Fruit fly (Drosophila melanogaster) whole organism, prepupa: ENCODE data around the gene CG34286.

Source experiments
- CG11294 ChIP-seq: fragments of 200-800 bp; sonication (Bioruptor generic); IDR thresholded peaks from 2 replicates; pipeline ENCODE4 v1.3.6; 2022; ENCODE audit warnings: missing biosample characterization, missing genetic modification characterization
- CG11762 ChIP-seq: fragments of 200-800 bp; sonication (Bioruptor generic); optimal IDR thresholded peaks from 3 replicates; lab custom pipeline; 2016; ENCODE audit warnings: missing biosample characterization, missing genetic modification characterization; ENCODE audit not compliant: insufficient read depth
- CG15336 ChIP-seq: fragments of 200-800 bp; sonication (Bioruptor generic); IDR thresholded peaks from 2 replicates; pipeline ENCODE4 v1.3.6; 2022; ENCODE audit warnings: missing biosample characterization, missing genetic modification characterization
- CG1621 ChIP-seq: fragments of 200-800 bp; sonication (Bioruptor generic); optimal IDR thresholded peaks from 3 replicates; lab custom pipeline; 2018; ENCODE audit warnings: missing biosample characterization, mild to moderate bottlenecking, missing genetic modification characterization
- CG16779 ChIP-seq: fragments of 200-800 bp; sonication (Bioruptor generic); optimal IDR thresholded peaks from 3 replicates; lab custom pipeline; 2017; ENCODE audit warnings: missing biosample characterization, mild to moderate bottlenecking, missing genetic modification characterization
- CG31627 ChIP-seq: fragments of 200-800 bp; sonication (Bioruptor generic); optimal IDR thresholded peaks from 3 replicates; lab custom pipeline; 2016; ENCODE audit warnings: missing biosample characterization, missing genetic modification characterization
- CG32006 ChIP-seq: fragments of 200-800 bp; sonication (Bioruptor generic); optimal IDR thresholded peaks from 3 replicates; lab custom pipeline; 2017; ENCODE audit warnings: missing biosample characterization, mild to moderate bottlenecking, missing genetic modification characterization
- CG34406 ChIP-seq: fragments of 200-800 bp; sonication (Bioruptor generic); optimal IDR thresholded peaks from 3 replicates; lab custom pipeline; 2016; ENCODE audit warnings: missing biosample characterization, missing genetic modification characterization
- CG3919 ChIP-seq: fragments of 200-800 bp; sonication (Bioruptor generic); optimal IDR thresholded peaks from 3 replicates; lab custom pipeline; 2016; ENCODE audit warnings: missing biosample characterization, missing genetic modification characterization
- CG4318 ChIP-seq: fragments of 200-800 bp; sonication (Bioruptor generic); optimal IDR thresholded peaks from 3 replicates; lab custom pipeline; 2017; ENCODE audit warnings: missing biosample characterization, mild to moderate bottlenecking, missing genetic modification characterization
- CG6276 ChIP-seq: fragments of 200-800 bp; sonication (Bioruptor generic); optimal IDR thresholded peaks from 2 replicates; lab custom pipeline; 2017; ENCODE audit warnings: missing biosample characterization, mild to moderate bottlenecking, missing genetic modification characterization
- CG6854 ChIP-seq: fragments of 200-800 bp; sonication (Bioruptor generic); optimal IDR thresholded peaks from 2 replicates; lab custom pipeline; 2017; ENCODE audit warnings: missing biosample characterization, mild to moderate bottlenecking, missing genetic modification characterization
- CG8119 ChIP-seq: fragments of 200-800 bp; sonication (Bioruptor generic); IDR thresholded peaks from 3 replicates; pipeline ENCODE4 v1.3.6; 2022; ENCODE audit warnings: missing biosample characterization, missing genetic modification characterization
- Eip93F ChIP-seq: fragments of 200-800 bp; sonication (Bioruptor generic); optimal IDR thresholded peaks from 2 replicates; lab custom pipeline; 2016; ENCODE audit warnings: missing biosample characterization, mild to moderate bottlenecking, missing genetic modification characterization
- Ets21C ChIP-seq: fragments of 200-800 bp; sonication (Bioruptor generic); optimal IDR thresholded peaks from 3 replicates; lab custom pipeline; 2016; ENCODE audit warnings: missing biosample characterization, missing genetic modification characterization
- Ets96B ChIP-seq: fragments of 200-800 bp; optimal IDR thresholded peaks from 2 replicates; lab custom pipeline; 2019; ENCODE audit warnings: missing biosample characterization, mild to moderate bottlenecking, missing genetic modification characterization, moderate library complexity
- OdsH ChIP-seq: fragments of 200-800 bp; sonication (Bioruptor generic); optimal IDR thresholded peaks from 3 replicates; lab custom pipeline; 2016; ENCODE audit warnings: missing biosample characterization, missing genetic modification characterization
- Smox ChIP-seq: fragments of 200-800 bp; sonication (Bioruptor generic); optimal IDR thresholded peaks from 3 replicates; lab custom pipeline; 2016; ENCODE audit warnings: missing biosample characterization, missing genetic modification characterization
- Sox102F ChIP-seq: fragments of 200-800 bp; sonication (Bioruptor generic); optimal IDR thresholded peaks from 2 replicates; lab custom pipeline; 2016; ENCODE audit warnings: missing biosample characterization, mild to moderate bottlenecking, missing genetic modification characterization
- Sox15 ChIP-seq: fragments of 200-800 bp; sonication (Bioruptor generic); optimal IDR thresholded peaks from 3 replicates; lab custom pipeline; 2016; ENCODE audit warnings: missing biosample characterization, missing genetic modification characterization
- achi ChIP-seq: fragments of 200-800 bp; sonication (Bioruptor generic); optimal IDR thresholded peaks from 3 replicates; lab custom pipeline; 2016; ENCODE audit warnings: missing biosample characterization, missing genetic modification characterization
- acj6 ChIP-seq: fragments of 200-800 bp; sonication (Bioruptor generic); optimal IDR thresholded peaks from 3 replicates; lab custom pipeline; 2016; ENCODE audit warnings: missing biosample characterization, missing genetic modification characterization
- dac ChIP-seq: fragments of 200-800 bp; sonication (Bioruptor generic); optimal IDR thresholded peaks from 2 replicates; lab custom pipeline; 2017; ENCODE audit warnings: missing biosample characterization, mild to moderate bottlenecking, missing genetic modification characterization
- dsx ChIP-seq: fragments of 200-800 bp; optimal IDR thresholded peaks from 3 replicates; lab custom pipeline; 2019; ENCODE audit warnings: missing biosample characterization, mild to moderate bottlenecking, missing genetic modification characterization, moderate library complexity; ENCODE audit not compliant: poor library complexity, severe bottlenecking
- eg ChIP-seq: fragments of 200-800 bp; sonication (Bioruptor generic); IDR thresholded peaks from 3 replicates; pipeline ENCODE4 v1.3.6; 2022; ENCODE audit warnings: missing biosample characterization, missing genetic modification characterization
- esn ChIP-seq: fragments of 200-800 bp; sonication (Bioruptor generic); optimal IDR thresholded peaks from 2 replicates; lab custom pipeline; 2016; ENCODE audit warnings: missing biosample characterization, mild to moderate bottlenecking, missing genetic modification characterization, moderate library complexity
- fd59A ChIP-seq: fragments of 200-800 bp; sonication (Bioruptor generic); optimal IDR thresholded peaks from 2 replicates; lab custom pipeline; 2017; ENCODE audit warnings: missing biosample characterization, mild to moderate bottlenecking, missing genetic modification characterization, missing genetic modification reagents
- fkh ChIP-seq: fragments of 200-800 bp; sonication (Bioruptor generic); optimal IDR thresholded peaks from 3 replicates; lab custom pipeline; 2017; ENCODE audit warnings: missing biosample characterization, mild to moderate bottlenecking, missing genetic modification characterization, moderate library complexity
- lz ChIP-seq: fragments of 200-800 bp; sonication (Bioruptor generic); optimal IDR thresholded peaks from 3 replicates; lab custom pipeline; 2016; ENCODE audit warnings: missing biosample characterization, missing genetic modification characterization
- spab ChIP-seq: fragments of 200-800 bp; sonication (Bioruptor generic); optimal IDR thresholded peaks from 2 replicates; lab custom pipeline; 2017; ENCODE audit warnings: missing biosample characterization, mild to moderate bottlenecking, missing genetic modification characterization, missing genetic modification reagents
- ss ChIP-seq, 2 experiments: fragments of 200-800 bp; sonication (Bioruptor generic); optimal IDR thresholded peaks; 2 replicates in 1 of 2; 3 replicates in 1 of 2; lab custom pipeline; 2017 to 2018; ENCODE audit warnings: mild to moderate bottlenecking in 2 of 2, missing biosample characterization in 2 of 2, missing genetic modification characterization in 2 of 2, moderate library complexity in 1 of 2
- svp ChIP-seq: fragments of 200-800 bp; sonication (Bioruptor generic); peaks from one replicate; lab custom pipeline; 2016; ENCODE audit warnings: missing biosample characterization, missing genetic modification characterization

CG34286 gene

dm6 chr3R:19727806-19728205, 12.1 kb upstream of the CG34286 start:
- no peak for TF ChIP-seq fd59A (GFP tag; lab: Kevin White, UChicago)
- no peak for TF ChIP-seq Ets96B (tag; lab: Kevin White, UChicago)
- TF ChIP-seq acj6 (GFP tag; lab: Kevin White, UChicago), result no peak
- no peak for TF ChIP-seq CG3919 (GFP tag; lab: Kevin White, UChicago)
- no peak for TF ChIP-seq spab (GFP tag; lab: Kevin White, UChicago)
- no peak for TF ChIP-seq achi
- TF ChIP-seq lz, result no peak
- no peak for TF ChIP-seq ss (GFP tag; optimal IDR thresholded peaks at IDR 0.05; lab: Kevin White, UChicago)

- no peak for TF ChIP-seq CG31627 (GFP tag; lab: Kevin White, UChicago)
- no peak for TF ChIP-seq dac (GFP tag; lab: Kevin White, UChicago)
- TF ChIP-seq spab (GFP tag; lab: Kevin White, UChicago), result no peak
- no peak for TF ChIP-seq CG4318
- no peak for TF ChIP-seq CG1621 (tag; lab: Kevin White, UChicago)
- TF ChIP-seq esn (GFP tag; lab: Kevin White, UChicago), result no peak
- no peak for TF ChIP-seq CG11294 (GFP tag; lab: Robert Waterston, UW)
- no peak for TF ChIP-seq CG6854 (GFP tag; lab: Kevin White, UChicago)
- no peak for TF ChIP-seq CG16779 (tag; lab: Kevin White, UChicago)
Observed at dm6 chr3R:19725584-19725983, 9.9 kb upstream of the CG34286 start.

dm6 chr3R:19703398-19703797, 12.3 kb downstream of the CG34286 start:
- TF ChIP-seq Ets96B (tag; lab: Kevin White, UChicago) (no peak), Eip93F (GFP tag; lab: Kevin White, UChicago) (no peak), svp (GFP tag; lab: Kevin White, UChicago) (no peak), dac (GFP tag; lab: Kevin White, UChicago) (no peak), Smox (GFP tag; lab: Kevin White, UChicago) (no peak), CG32006 (no peak), dsx (no peak), OdsH (GFP tag; lab: Kevin White, UChicago) (no peak), fkh (GFP tag; lab: Kevin White, UChicago) (no peak), fd59A (GFP tag; lab: Kevin White, UChicago) (no peak), lz (no peak), CG15336 (no peak), CG1621 (tag; lab: Kevin White, UChicago) (no peak), Sox15 (GFP tag; lab: Kevin White, UChicago) (no peak)

dm6 chr3R:19682424-19682823, 33.3 kb downstream of the CG34286 start:
- TF ChIP-seq CG6276 (GFP tag; lab: Kevin White, UChicago) (no peak), eg (no peak), Sox102F (GFP tag; lab: Kevin White, UChicago) (no peak), svp (GFP tag; lab: Kevin White, UChicago) (no peak)

DNA sequence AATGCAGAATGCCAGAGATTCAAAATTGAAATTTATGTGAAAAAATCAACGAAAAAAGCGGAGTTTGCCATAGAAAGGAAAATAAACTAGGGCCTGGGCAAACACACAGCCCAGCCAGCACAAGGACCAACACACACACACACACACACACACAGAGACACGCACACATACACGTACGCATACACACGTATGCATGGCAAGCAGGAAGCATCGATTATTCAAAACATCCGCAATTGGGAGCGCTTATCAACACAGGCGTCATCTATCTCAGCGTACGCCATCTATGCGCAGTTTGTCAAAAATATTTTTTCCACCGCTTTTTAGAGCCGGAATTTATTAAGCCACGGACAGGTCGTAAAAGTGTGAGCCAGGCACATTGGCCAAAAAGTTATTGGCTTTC, 35.9 kb downstream of the CG34286 start:
- TF ChIP-seq Ets21C (GFP tag; lab: Kevin White, UChicago) (no peak), CG34406 (GFP tag; lab: Kevin White, UChicago) (no peak), CG6854 (GFP tag; lab: Kevin White, UChicago) (no peak), Sox15 (GFP tag; lab: Kevin White, UChicago) (no peak), CG8119 (GFP tag; lab: Robert Waterston, UW) (no peak), Eip93F (GFP tag; lab: Kevin White, UChicago) (no peak), CG11762 (GFP tag; lab: Kevin White, UChicago) (no peak)
